Fruit fly (Drosophila melanogaster) whole organism, embryonic: ENCODE results near the gene HDAC1.

Experiments used
- Ada2b ChIP-seq: fragments of 200-800 bp; sonication (Bioruptor generic); IDR thresholded peaks from 2 replicates; pipeline ENCODE4 v1.3.6; 2022; ENCODE audit warnings: missing biosample characterization, missing genetic modification characterization
- Atf-2 ChIP-seq: fragments of 200-800 bp; sonication (Bioruptor generic); optimal IDR thresholded peaks from 2 replicates; lab custom pipeline; 2016; ENCODE audit warnings: missing biosample characterization, missing genetic modification characterization
- CG13775 ChIP-seq: fragments of 200-800 bp; sonication (Bioruptor generic); optimal IDR thresholded peaks from 3 replicates; lab custom pipeline; 2017; ENCODE audit warnings: missing biosample characterization, mild to moderate bottlenecking, missing genetic modification characterization
- CG7839 ChIP-seq: fragments of 200-800 bp; sonication (Bioruptor generic); optimal IDR thresholded peaks from 3 replicates; lab custom pipeline; 2018; ENCODE audit warnings: missing biosample characterization, mild to moderate bottlenecking, missing genetic modification characterization, moderate library complexity
- CG9932 ChIP-seq: fragments of 200-800 bp; sonication (Bioruptor generic); IDR thresholded peaks from 2 replicates; pipeline ENCODE4 v1.3.6; 2022; ENCODE audit warnings: missing biosample characterization, missing genetic modification characterization
- Mrtf ChIP-seq: fragments of 200-800 bp; sonication (Bioruptor generic); IDR thresholded peaks from 3 replicates; pipeline ENCODE4 v1.3.6; 2022; ENCODE audit warnings: missing biosample characterization, missing genetic modification characterization
- Nf-YB ChIP-seq: fragments of 200-800 bp; sonication (Bioruptor generic); optimal IDR thresholded peaks from 3 replicates; lab custom pipeline; 2019; ENCODE audit warnings: missing biosample characterization, mild to moderate bottlenecking, missing genetic modification characterization, moderate library complexity
- ro ChIP-seq: fragments of 200-800 bp; sonication (Bioruptor generic); IDR thresholded peaks from 2 replicates; pipeline ENCODE4 v1.3.6; 2022; ENCODE audit warnings: missing biosample characterization, missing genetic modification characterization
- sc ChIP-seq, 3 experiments: fragments of >200 bp in 2 of 3; fragments of 200-800 bp in 1 of 3; sonication (Bioruptor generic) in 1 of 3; optimal IDR thresholded peaks; 2 replicates in 2 of 3; 3 replicates in 1 of 3; lab custom pipeline; 2017; ENCODE audit warnings: mild to moderate bottlenecking in 1 of 3, missing biosample characterization in 1 of 3, missing genetic modification characterization in 1 of 3, missing genetic modification reagents in 1 of 3
- sd ChIP-seq: fragments of 200-800 bp; sonication (Bioruptor generic); optimal IDR thresholded peaks from 3 replicates; lab custom pipeline; 2018; ENCODE audit warnings: missing biosample characterization, mild to moderate bottlenecking, missing genetic modification characterization, moderate library complexity
- unc-4 ChIP-seq: fragments of 200-800 bp; sonication (Bioruptor generic); IDR thresholded peaks from 2 replicates; pipeline ENCODE4 v1.3.6; 2022; ENCODE audit warnings: missing biosample characterization, missing genetic modification characterization; ENCODE audit not compliant: partially characterized antibody

dm6 chr3L:4607653-4608052 is 18.9 kb upstream of the HDAC1 start:
- no peak for TF ChIP-seq Atf-2 (GFP tag; lab: Kevin White, UChicago)
- TF ChIP-seq CG13775 (GFP tag; lab: Kevin White, UChicago), result peak; percentile 6
- peak; percentile 36; the same call in 1 of the 2 replicates for TF ChIP-seq ro (GFP tag; lab: Robert Waterston, UW)
- no peak for TF ChIP-seq Nf-YB (GFP tag; lab: Kevin White, UChicago)
- TF ChIP-seq sd (tag; lab: Kevin White, UChicago), result peak; percentile 6
- no peak for TF ChIP-seq sc (optimal IDR thresholded peaks at IDR 0.05; lab: Kevin White, UChicago)
- TF ChIP-seq sc (GFP tag; optimal IDR thresholded peaks at IDR 0.05; lab: Kevin White, UChicago), result peak; percentile 11
- TF ChIP-seq CG9932, result no peak
- no peak for TF ChIP-seq Mrtf
- peak; percentile 64 for TF ChIP-seq CG7839
- no peak for TF ChIP-seq unc-4 (GFP tag; lab: Robert Waterston, UW)
- peak; percentile 79 for TF ChIP-seq Ada2b (GFP tag; lab: Robert Waterston, UW)
